Worm (Caenorhabditis elegans) whole organism, L3 larva: ENCODE results near the gene sre-19.
A peak's percentile ranks its signal among the peaks of the same experiment; 100 is the strongest.

Source experiments
- R02D3.7 ChIP-seq: fragments of 150-350 bp; optimal IDR thresholded peaks from 2 replicates; lab custom pipeline; 2014; ENCODE audit warnings: missing biosample characterization, missing genetic modification characterization
- ZK546.5 ChIP-seq: sonication (generic microtip); optimal IDR thresholded peaks from 2 replicates; lab custom pipeline; 2017; ENCODE audit warnings: missing biosample characterization, missing genetic modification characterization
- aly-2 ChIP-seq: fragments of 150-350 bp; optimal IDR thresholded peaks from 2 replicates; lab custom pipeline; 2014; ENCODE audit warnings: missing biosample characterization, missing genetic modification characterization
- ama-1 ChIP-seq: fragments of 150-350 bp; optimal IDR thresholded peaks from 2 replicates; lab custom pipeline; 2018
- ceh-9 ChIP-seq: sonication (generic microtip); optimal IDR thresholded peaks from 2 replicates; lab custom pipeline; 2018; ENCODE audit warnings: missing biosample characterization, missing genetic modification characterization
- daf-12 ChIP-seq: fragments of 150-350 bp; optimal IDR thresholded peaks from 2 replicates; lab custom pipeline; 2014; ENCODE audit warnings: missing biosample characterization, missing genetic modification reagents, missing genetic modification characterization
- egl-27 ChIP-seq: sonication (generic microtip); optimal IDR thresholded peaks from 4 replicates; lab custom pipeline; 2017; ENCODE audit warnings: missing biosample characterization, missing genetic modification reagents, missing genetic modification characterization
- elt-1 ChIP-seq: fragments of 150-350 bp; optimal IDR thresholded peaks from 2 replicates; lab custom pipeline; 2014; ENCODE audit warnings: missing biosample characterization, missing genetic modification characterization
- elt-2 ChIP-seq: sonication (generic microtip); optimal IDR thresholded peaks from 2 replicates; lab custom pipeline; 2016; ENCODE audit warnings: missing genetic modification reagents, mild to moderate bottlenecking, missing genetic modification characterization, missing compliant biosample characterization
- elt-3 ChIP-seq, 3 experiments: fragments of 150-350 bp in 1 of 3; sonication (generic microtip) in 2 of 3; optimal IDR thresholded peaks; 2 replicates in 2 of 3; 4 replicates in 1 of 3; lab custom pipeline; 2014 to 2017; ENCODE audit warnings: missing biosample characterization in 3 of 3, missing genetic modification characterization in 3 of 3
- eor-1 ChIP-seq, 2 experiments: fragments of 150-350 bp; optimal IDR thresholded peaks; 2 replicates each; lab custom pipeline; 2014 to 2018; ENCODE audit warnings: missing biosample characterization in 2 of 2, missing genetic modification characterization in 2 of 2
- fkh-10 ChIP-seq: sonication (generic microtip); optimal IDR thresholded peaks from 2 replicates; lab custom pipeline; 2017; ENCODE audit warnings: missing biosample characterization, missing genetic modification reagents, missing genetic modification characterization
- fkh-2 ChIP-seq: fragments of 150-350 bp; optimal IDR thresholded peaks from 2 replicates; lab custom pipeline; 2014; ENCODE audit warnings: missing biosample characterization, missing genetic modification reagents, missing genetic modification characterization
- fos-1 ChIP-seq: fragments of 150-350 bp; optimal IDR thresholded peaks from 2 replicates; lab custom pipeline; 2014; ENCODE audit warnings: missing biosample characterization, missing genetic modification characterization
- jun-1 ChIP-seq: fragments of 150-350 bp; optimal IDR thresholded peaks from 2 replicates; lab custom pipeline; 2014; ENCODE audit warnings: missing biosample characterization, missing genetic modification reagents, missing genetic modification characterization
- lin-39 ChIP-seq: fragments of 150-350 bp; optimal IDR thresholded peaks from 2 replicates; lab custom pipeline; 2018; ENCODE audit warnings: missing biosample characterization, missing genetic modification reagents, missing genetic modification characterization
- lsy-12 ChIP-seq: sonication (generic microtip); optimal IDR thresholded peaks from 2 replicates; lab custom pipeline; 2016; ENCODE audit warnings: mild to moderate bottlenecking, missing genetic modification characterization, missing compliant biosample characterization
- mml-1 ChIP-seq: fragments of 150-350 bp; sonication (generic microtip); optimal IDR thresholded peaks from 3 replicates; lab custom pipeline; 2014; ENCODE audit warnings: missing biosample characterization, missing genetic modification characterization
- nfya-1 ChIP-seq: sonication (generic microtip); optimal IDR thresholded peaks from 2 replicates; lab custom pipeline; 2017; ENCODE audit warnings: missing genetic modification characterization, mild to moderate bottlenecking, missing compliant biosample characterization, antibody characterized with exemption, moderate library complexity; ENCODE audit not compliant: insufficient read depth
- nhr-11 ChIP-seq: fragments of 150-350 bp; optimal IDR thresholded peaks from 2 replicates; lab custom pipeline; 2014; ENCODE audit warnings: missing biosample characterization, missing genetic modification characterization
- nhr-237 ChIP-seq: fragments of 150-350 bp; optimal IDR thresholded peaks from 2 replicates; lab custom pipeline; 2014; ENCODE audit warnings: missing biosample characterization, missing genetic modification characterization
- nhr-28 ChIP-seq: fragments of 150-350 bp; optimal IDR thresholded peaks from 2 replicates; lab custom pipeline; 2014; ENCODE audit warnings: missing biosample characterization, missing genetic modification characterization
- nhr-43 ChIP-seq: sonication (generic microtip); optimal IDR thresholded peaks from 2 replicates; lab custom pipeline; 2016; ENCODE audit warnings: mild to moderate bottlenecking, missing genetic modification characterization, missing compliant biosample characterization; ENCODE audit not compliant: poor library complexity, severe bottlenecking
- nhr-67 ChIP-seq: fragments of 150-350 bp; optimal IDR thresholded peaks from 2 replicates; lab custom pipeline; 2014; ENCODE audit warnings: missing biosample characterization, missing genetic modification characterization
- nhr-76 ChIP-seq: fragments of 150-350 bp; sonication (generic microtip); optimal IDR thresholded peaks from 5 replicates; lab custom pipeline; 2014; ENCODE audit warnings: missing biosample characterization, missing genetic modification characterization
- nhr-77 ChIP-seq: fragments of 150-350 bp; optimal IDR thresholded peaks from 2 replicates; lab custom pipeline; 2014; ENCODE audit warnings: missing biosample characterization, missing genetic modification characterization
- pha-4 ChIP-seq: fragments of 150-350 bp; optimal IDR thresholded peaks from 2 replicates; lab custom pipeline; 2014; ENCODE audit warnings: missing biosample characterization, missing genetic modification reagents, missing genetic modification characterization
- pqm-1 ChIP-seq: fragments of 150-350 bp; optimal IDR thresholded peaks from 2 replicates; lab custom pipeline; 2017; ENCODE audit warnings: missing biosample characterization, missing genetic modification characterization, inconsistent platforms
- skn-1 ChIP-seq: fragments of 150-350 bp; optimal IDR thresholded peaks from 2 replicates; lab custom pipeline; 2014; ENCODE audit warnings: missing biosample characterization, missing genetic modification characterization
- snpc-4 ChIP-seq: fragments of 150-350 bp; optimal IDR thresholded peaks from 2 replicates; lab custom pipeline; 2014; ENCODE audit warnings: missing biosample characterization, missing genetic modification characterization
- unc-62 ChIP-seq: fragments of 150-350 bp; sonication (generic microtip); optimal IDR thresholded peaks from 4 replicates; lab custom pipeline; 2014; ENCODE audit warnings: missing biosample characterization, missing genetic modification reagents, missing genetic modification characterization
- zag-1 ChIP-seq: fragments of 150-350 bp; optimal IDR thresholded peaks from 2 replicates; lab custom pipeline; 2014; ENCODE audit warnings: missing biosample characterization, missing genetic modification characterization
- ztf-4 ChIP-seq: fragments of 150-350 bp; optimal IDR thresholded peaks from 2 replicates; lab custom pipeline; 2014; ENCODE audit warnings: missing biosample characterization, missing genetic modification characterization

Gene sre-19

ce11 chrIV:12207873-12208272, 30.9 kb downstream of the sre-19 start:
- TF ChIP-seq aly-2 = no peak
- no peak for TF ChIP-seq fkh-2
- TF ChIP-seq nfya-1 (tag; lab: Kevin White, UChicago) = no peak
- TF ChIP-seq nhr-43 (tag; lab: Kevin White, UChicago) = no peak
- peak; percentile 20 for TF ChIP-seq jun-1 (tag; lab: Kevin White, UChicago)
- TF ChIP-seq pha-4 = peak; percentile 68
- TF ChIP-seq elt-3 (tag; optimal IDR thresholded peaks at IDR 0.05; lab: Kevin White, UChicago) = no peak
- TF ChIP-seq lin-39 (tag; lab: Kevin White, UChicago) = no peak
- no peak for TF ChIP-seq unc-62 (GFP tag; lab: Kevin White, UChicago)
- TF ChIP-seq fos-1 (tag; lab: Kevin White, UChicago) = no peak
- TF ChIP-seq pqm-1 (tag; lab: Kevin White, UChicago) = no peak
- TF ChIP-seq zag-1 (tag; lab: Kevin White, UChicago) = no peak
- TF ChIP-seq lsy-12 (tag; lab: Kevin White, UChicago) = no peak
- no peak for TF ChIP-seq elt-2 (tag; lab: Kevin White, UChicago)
- TF ChIP-seq, all 47 proteins: peak for 2

ce11 chrIV:12207454-12207853, 31.3 kb downstream of the sre-19 start:
- no peak for TF ChIP-seq nhr-237 (tag; lab: Kevin White, UChicago)
- TF ChIP-seq ZK546.5 (tag; lab: Kevin White, UChicago) = no peak
- no peak for TF ChIP-seq nhr-76 (tag; lab: Kevin White, UChicago)
- TF ChIP-seq pha-4 = no peak

- TF ChIP-seq pha-4 (peak; percentile 85), snpc-4 (no peak)
Measured at ce11 chrIV:12203968-12204367, 34.8 kb downstream of the sre-19 start.

ce11 chrIV:12202949-12203348, 35.8 kb downstream of the sre-19 start, which contains the start of gene F35G2.1:
Gene F35G2.1, plus strand, starts transcription at chrIV:12203249.
- no peak for TF ChIP-seq nhr-11 (tag; lab: Kevin White, UChicago)
- TF ChIP-seq zag-1 (tag; lab: Kevin White, UChicago) = no peak
- no peak for TF ChIP-seq R02D3.7
- no peak for TF ChIP-seq eor-1 (tag; optimal IDR thresholded peaks at IDR 0.05; lab: Kevin White, UChicago)
- TF ChIP-seq pha-4 = peak; percentile 26
- TF ChIP-seq nhr-28 = no peak

- TF ChIP-seq pha-4 (peak; percentile 73), R02D3.7 (no peak)
Measured at ce11 chrIV:12202000-12202399, 36.8 kb downstream of the sre-19 start.

- peak; percentile 2 for TF ChIP-seq elt-2 (tag; lab: Kevin White, UChicago)
- TF ChIP-seq pha-4 = peak; percentile 79
- no peak for TF ChIP-seq R02D3.7
Measured at ce11 chrIV:12200812-12201211, 37.9 kb downstream of the sre-19 start.

- TF ChIP-seq elt-2 (tag; lab: Kevin White, UChicago) (peak; percentile 90), pha-4 (peak; percentile 35), jun-1 (tag; lab: Kevin White, UChicago) (peak; percentile 63), pqm-1 (tag; lab: Kevin White, UChicago) (peak; percentile 89), R02D3.7 (no peak)
Measured at ce11 chrIV:12199538-12200158, 39.1 kb downstream of the sre-19 start.

- TF ChIP-seq jun-1 (tag; lab: Kevin White, UChicago) (no peak), pha-4 (peak; percentile 95)
Measured at ce11 chrIV:12198816-12199215, 39.9 kb downstream of the sre-19 start.

ce11 chrIV:12197679-12198078, 41.1 kb downstream of the sre-19 start:
- no peak for TF ChIP-seq nhr-43 (tag; lab: Kevin White, UChicago)
- no peak for TF ChIP-seq elt-1 (tag; lab: Kevin White, UChicago)
- peak; percentile 87 for TF ChIP-seq elt-2 (tag; lab: Kevin White, UChicago)
- TF ChIP-seq nhr-67 = no peak
- no peak for TF ChIP-seq nfya-1 (tag; lab: Kevin White, UChicago)
- TF ChIP-seq egl-27 = no peak
- peak; percentile 86 for TF ChIP-seq pha-4
- no peak for TF ChIP-seq skn-1 (tag; lab: Kevin White, UChicago)
- TF ChIP-seq ama-1 (lab: Kevin White, UChicago) = no peak
- no peak for TF ChIP-seq mml-1
- no peak for TF ChIP-seq ZK546.5 (tag; lab: Kevin White, UChicago)
- no peak for TF ChIP-seq eor-1 (tag; optimal IDR thresholded peaks at IDR 0.05; lab: Kevin White, UChicago)
- peak; percentile 15 for TF ChIP-seq jun-1 (tag; lab: Kevin White, UChicago)
- TF ChIP-seq ceh-9 = no peak
- no peak for TF ChIP-seq aly-2
- no peak for TF ChIP-seq lin-39 (tag; lab: Kevin White, UChicago)
- no peak for TF ChIP-seq nhr-77 (tag; lab: Kevin White, UChicago)
- TF ChIP-seq daf-12 = no peak
- no peak for TF ChIP-seq fkh-2
- no peak for TF ChIP-seq ztf-4 (tag; lab: Kevin White, UChicago)
- TF ChIP-seq fos-1 (tag; lab: Kevin White, UChicago) = no peak
- no peak for TF ChIP-seq fkh-10 (GFP tag; lab: Kevin White, UChicago)
- no peak for TF ChIP-seq unc-62 (GFP tag; lab: Kevin White, UChicago)
- peak; percentile 87 for TF ChIP-seq pqm-1 (tag; lab: Kevin White, UChicago)
